Worm (Caenorhabditis elegans) whole organism, mixed stage, embryonic: ENCODE results near the gene T24B8.3.

Experiments used
- ces-1 ChIP-seq: fragments of 150-350 bp; optimal IDR thresholded peaks from 2 replicates; lab custom pipeline; 2014; ENCODE audit warnings: missing biosample characterization, missing genetic modification reagents, missing genetic modification characterization
- lin-13 ChIP-seq: fragments of 150-350 bp; optimal IDR thresholded peaks from 2 replicates; lab custom pipeline; 2014; ENCODE audit warnings: missing biosample characterization, missing genetic modification characterization
- lsy-2 ChIP-seq: fragments of 150-350 bp; optimal IDR thresholded peaks from 2 replicates; lab custom pipeline; 2014; ENCODE audit warnings: missing biosample characterization, missing genetic modification characterization
- nhr-76 ChIP-seq: sonication (generic microtip); optimal IDR thresholded peaks from 2 replicates; lab custom pipeline; 2017; ENCODE audit warnings: missing biosample characterization, missing genetic modification characterization
- snpc-4 ChIP-seq: fragments of 150-350 bp; optimal IDR thresholded peaks from 2 replicates; lab custom pipeline; 2014; ENCODE audit warnings: missing biosample characterization, missing genetic modification characterization
- unc-39 ChIP-seq: fragments of 150-350 bp; optimal IDR thresholded peaks from 2 replicates; lab custom pipeline; 2014; ENCODE audit warnings: missing biosample characterization, missing genetic modification characterization

DNA sequence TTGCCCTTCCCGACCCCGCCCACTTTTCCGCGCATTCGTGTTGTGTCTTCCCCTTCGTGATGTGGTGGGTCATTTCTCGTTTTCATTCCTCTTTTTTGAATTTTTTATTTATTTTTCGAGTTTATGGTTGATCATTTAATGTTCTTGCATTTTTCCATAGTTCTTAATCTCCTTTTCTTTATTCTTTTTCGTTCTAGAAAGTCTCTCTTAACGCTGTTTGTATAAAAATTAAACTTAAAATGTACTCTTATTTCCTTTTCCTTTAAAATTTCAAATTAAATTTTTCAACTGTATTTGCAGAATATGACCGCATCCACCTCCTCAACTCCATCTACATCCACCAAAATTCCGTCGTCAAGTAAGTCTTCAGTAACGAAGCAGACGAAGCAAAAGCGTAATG, 25.4 kb upstream of the T24B8.3 start, which contains the start of gene hlh-3:
- TF ChIP-seq lsy-2 (tag; lab: Kevin White, UChicago) (no peak), unc-39 (tag; lab: Kevin White, UChicago) (no peak), nhr-76 (no peak), snpc-4 (no peak), ces-1 (no peak), lin-13 (no peak)
